Fruit fly (Drosophila melanogaster) whole organism, prepupa: ENCODE results near the gene CG12992.

Experiments
- CG10669 ChIP-seq: fragments of 200-800 bp; sonication (Bioruptor generic); optimal IDR thresholded peaks from 3 replicates; lab custom pipeline; 2018; ENCODE audit warnings: missing biosample characterization, mild to moderate bottlenecking, missing genetic modification characterization, moderate library complexity
- CG11294 ChIP-seq: fragments of 200-800 bp; sonication (Bioruptor generic); IDR thresholded peaks from 2 replicates; pipeline ENCODE4 v1.3.6; 2022; ENCODE audit warnings: missing biosample characterization, missing genetic modification characterization
- CG11762 ChIP-seq: fragments of 200-800 bp; sonication (Bioruptor generic); optimal IDR thresholded peaks from 3 replicates; lab custom pipeline; 2016; ENCODE audit warnings: missing biosample characterization, missing genetic modification characterization; ENCODE audit not compliant: insufficient read depth
- CG7368 ChIP-seq: fragments of 200-800 bp; sonication (Bioruptor generic); optimal IDR thresholded peaks from 3 replicates; lab custom pipeline; 2016; ENCODE audit warnings: missing biosample characterization, missing genetic modification characterization
- Eip78C ChIP-seq: fragments of 200-800 bp; sonication (Bioruptor generic); peaks from one replicate; lab custom pipeline; 2016; ENCODE audit warnings: missing biosample characterization, missing genetic modification characterization
- Eip93F ChIP-seq: fragments of 200-800 bp; sonication (Bioruptor generic); optimal IDR thresholded peaks from 2 replicates; lab custom pipeline; 2016; ENCODE audit warnings: missing biosample characterization, mild to moderate bottlenecking, missing genetic modification characterization
- Hr39 ChIP-seq: fragments of 200-800 bp; sonication (Bioruptor generic); optimal IDR thresholded peaks from 2 replicates; lab custom pipeline; 2016; ENCODE audit warnings: missing biosample characterization, missing genetic modification characterization
- Hr4 ChIP-seq: fragments of 200-800 bp; sonication (Bioruptor generic); optimal IDR thresholded peaks from 3 replicates; lab custom pipeline; 2016; ENCODE audit warnings: missing biosample characterization, missing genetic modification characterization
- Lpt ChIP-seq: fragments of 200-800 bp; sonication (Bioruptor generic); optimal IDR thresholded peaks from 3 replicates; lab custom pipeline; 2016; ENCODE audit warnings: missing biosample characterization, missing genetic modification characterization
- OdsH ChIP-seq: fragments of 200-800 bp; sonication (Bioruptor generic); optimal IDR thresholded peaks from 3 replicates; lab custom pipeline; 2016; ENCODE audit warnings: missing biosample characterization, missing genetic modification characterization
- Smox ChIP-seq: fragments of 200-800 bp; sonication (Bioruptor generic); optimal IDR thresholded peaks from 3 replicates; lab custom pipeline; 2016; ENCODE audit warnings: missing biosample characterization, missing genetic modification characterization
- fd85E ChIP-seq: fragments of 200-800 bp; sonication (Bioruptor generic); optimal IDR thresholded peaks from 3 replicates; lab custom pipeline; 2016; ENCODE audit warnings: missing biosample characterization, missing genetic modification characterization
- net ChIP-seq: fragments of 200-800 bp; sonication (Bioruptor generic); optimal IDR thresholded peaks from 3 replicates; lab custom pipeline; 2016; ENCODE audit warnings: missing biosample characterization, missing genetic modification characterization
- pdm3 ChIP-seq: fragments of 200-800 bp; sonication (Bioruptor generic); optimal IDR thresholded peaks from 3 replicates; lab custom pipeline; 2016; ENCODE audit warnings: missing biosample characterization, missing genetic modification characterization

dm6 chrX:17578869-17579781 lies 9.5 kb upstream of the CG12992 start, which contains the start of gene Ankle2:
- TF ChIP-seq OdsH (GFP tag; lab: Kevin White, UChicago) (no peak), CG10669 (GFP tag; lab: Kevin White, UChicago) (no peak), net (GFP tag; lab: Kevin White, UChicago) (peak; percentile 25), Hr39 (GFP tag; lab: Kevin White, UChicago) (no peak), Hr4 (GFP tag; lab: Kevin White, UChicago) (no peak), Eip78C (no peak), Lpt (GFP tag; lab: Kevin White, UChicago) (no peak), CG11294 (GFP tag; lab: Robert Waterston, UW) (no peak), CG7368 (no peak), fd85E (no peak), Eip93F (GFP tag; lab: Kevin White, UChicago) (no peak), pdm3 (GFP tag; lab: Kevin White, UChicago) (no peak), Smox (GFP tag; lab: Kevin White, UChicago) (no peak), CG11762 (no peak)
